Fruit fly (Drosophila melanogaster): ENCODE data around the gene CG8209.

CG8209 gene

DNA sequence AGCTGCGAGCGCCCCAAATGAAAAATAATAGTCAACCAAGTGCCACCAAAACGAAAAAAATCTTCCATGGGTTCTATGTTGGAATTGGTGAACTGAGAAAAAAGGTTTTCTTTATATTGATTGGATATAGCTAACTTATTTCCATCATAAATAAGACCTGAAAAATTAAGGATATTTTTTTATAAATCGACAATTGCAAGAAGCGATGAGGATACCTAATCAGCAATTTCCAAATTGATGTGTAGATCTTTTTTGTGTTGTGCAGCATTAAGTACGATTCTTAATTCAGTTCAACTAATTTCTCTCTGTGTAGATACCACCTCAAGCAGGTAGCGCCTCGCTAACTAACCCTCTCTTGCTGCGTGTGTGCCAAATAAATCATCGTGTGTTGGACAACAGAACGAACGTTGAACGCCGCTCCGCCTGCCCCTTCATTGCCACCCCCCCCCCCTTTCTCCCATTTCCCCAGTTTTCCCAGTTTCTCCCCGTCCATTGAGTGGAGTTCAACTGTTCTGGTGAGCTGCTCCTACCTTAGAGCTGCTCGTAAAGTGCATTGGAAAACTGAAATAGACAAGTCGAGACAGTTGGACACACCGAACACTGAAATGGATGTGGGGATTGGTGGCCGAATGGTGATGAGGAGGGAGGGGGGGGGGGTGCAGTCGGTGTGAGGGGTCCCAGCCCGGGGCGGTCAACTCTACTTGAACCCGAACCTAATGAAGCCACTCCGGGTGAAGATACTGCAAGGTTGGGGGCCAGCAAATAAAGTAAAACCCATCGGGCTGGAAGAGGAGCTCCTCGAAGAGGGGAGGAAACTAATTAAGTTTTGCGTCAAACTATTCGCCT, 12.8 kb downstream of the CG8209 start:
- peak; percentile 72 for TF ChIP-seq bcd (GFP tag; optimal IDR thresholded peaks at IDR 0.05)
- TF ChIP-seq CG6689 (GFP tag; IDR thresholded peaks at IDR 0.05) = peak; percentile 68
- peak; percentile 78 for TF ChIP-seq row (GFP tag; IDR thresholded peaks at IDR 0.05)
- no peak for TF ChIP-seq CG8944 (GFP tag; optimal IDR thresholded peaks at IDR 0.05)
- TF ChIP-seq CG31388 (GFP tag; optimal IDR thresholded peaks at IDR 0.05) = peak; percentile 11
- peak; percentile 84 for TF ChIP-seq CG17829 (tag; optimal IDR thresholded peaks at IDR 0.05)
- TF ChIP-seq Awh (GFP tag; IDR thresholded peaks at IDR 0.05) = peak; percentile 45; the same call in 1 of the 2 replicates
- TF ChIP-seq Dref (GFP tag; IDR thresholded peaks at IDR 0.05) = no peak
- TF ChIP-seq Doc2 (GFP tag; IDR thresholded peaks at IDR 0.05) = no peak
- TF ChIP-seq Mes4 (GFP tag; optimal IDR thresholded peaks at IDR 0.05) = no peak
- peak; percentile 26 for TF ChIP-seq NfI (GFP tag; optimal IDR thresholded peaks at IDR 0.05)
- peak; percentile 97 for TF ChIP-seq nmo (GFP tag; optimal IDR thresholded peaks at IDR 0.05)
- TF ChIP-seq yki (optimal IDR thresholded peaks at IDR 0.05) = no peak
- TF ChIP-seq CG6854 (GFP tag; optimal IDR thresholded peaks at IDR 0.05) = peak; percentile 27
- peak; percentile 87 for TF ChIP-seq zfh1 (GFP tag; IDR thresholded peaks at IDR 0.05)
- TF ChIP-seq CG4404 (GFP tag; IDR thresholded peaks at IDR 0.05) = peak; percentile 80
- no peak for TF ChIP-seq CkIIα-i1 (GFP tag; IDR thresholded peaks at IDR 0.05)
- no peak for TF ChIP-seq CG14667 (GFP tag; IDR thresholded peaks at IDR 0.05)
- peak; percentile 49 for TF ChIP-seq seq (GFP tag; IDR thresholded peaks at IDR 0.05)
- peak; percentile 80 for TF ChIP-seq CG10959 (GFP tag; IDR thresholded peaks at IDR 0.05)
- TF ChIP-seq Doc3 (GFP tag; IDR thresholded peaks at IDR 0.05; ENCODE audit: partially characterized antibody) = no peak
- peak; percentile 16 for TF ChIP-seq CG4707 (GFP tag; optimal IDR thresholded peaks at IDR 0.05)
- TF ChIP-seq CG11247 (GFP tag; IDR thresholded peaks at IDR 0.05) = no peak
- TF ChIP-seq sima (GFP tag; optimal IDR thresholded peaks at IDR 0.05) = no peak
- no peak for TF ChIP-seq CG12299 (tag; optimal IDR thresholded peaks at IDR 0.05)
- no peak for TF ChIP-seq BEAF-32 (GFP tag; optimal IDR thresholded peaks at IDR 0.05)
- no peak for TF ChIP-seq nom (GFP tag; optimal IDR thresholded peaks at IDR 0.05)
- no peak for TF ChIP-seq CG7745 (tag; optimal IDR thresholded peaks at IDR 0.05)
- TF ChIP-seq Ravus (GFP tag; IDR thresholded peaks at IDR 0.05) = no peak
- TF ChIP-seq br (optimal IDR thresholded peaks at IDR 0.05) = no peak
- TF ChIP-seq pfk (GFP tag; optimal IDR thresholded peaks at IDR 0.05) = no peak
- TF ChIP-seq CG9215 (GFP tag; IDR thresholded peaks at IDR 0.05) = no peak
- peak; percentile 79 for TF ChIP-seq ara (GFP tag; IDR thresholded peaks at IDR 0.05)
- peak; percentile 85 for TF ChIP-seq CG12391 (tag; optimal IDR thresholded peaks at IDR 0.05)
- TF ChIP-seq HLH4C (GFP tag; IDR thresholded peaks at IDR 0.05; ENCODE audit: partially characterized antibody) = no peak
- peak; percentile 69 for TF ChIP-seq D19A (tag; optimal IDR thresholded peaks at IDR 0.05)
- TF ChIP-seq CG14441 (GFP tag; IDR thresholded peaks at IDR 0.05) = peak; percentile 42; the same call in 1 of the 2 replicates
- no peak for TF ChIP-seq chinmo (GFP tag; IDR thresholded peaks at IDR 0.05; ENCODE audit: partially characterized antibody)
- peak; percentile 92 for TF ChIP-seq CG2712 (tag; optimal IDR thresholded peaks at IDR 0.05)
- TF ChIP-seq ac (GFP tag; optimal IDR thresholded peaks at IDR 0.05) = peak; percentile 53
- peak; percentile 9 for TF ChIP-seq caup (GFP tag; optimal IDR thresholded peaks at IDR 0.05; ENCODE audit: severe bottlenecking)
- no peak for TF ChIP-seq dati (GFP tag; IDR thresholded peaks at IDR 0.05)
- TF ChIP-seq Deaf1 (tag; optimal IDR thresholded peaks at IDR 0.05) = peak; percentile 29
- TF ChIP-seq CG11456 (GFP tag; IDR thresholded peaks at IDR 0.05) = no peak
- TF ChIP-seq CG30403 (GFP tag; optimal IDR thresholded peaks at IDR 0.05) = peak; percentile 67
- peak; percentile 74 for TF ChIP-seq Sox100B (GFP tag; optimal IDR thresholded peaks at IDR 0.05)
- peak; percentile 60 for TF ChIP-seq repo (GFP tag; optimal IDR thresholded peaks at IDR 0.05)
- peak; percentile 37; the same call in 1 of the 3 replicates for TF ChIP-seq jigr1 (GFP tag; IDR thresholded peaks at IDR 0.05)
- peak; percentile 27 for TF ChIP-seq BtbVII (GFP tag; optimal IDR thresholded peaks at IDR 0.05)
- TF ChIP-seq CG4282 (GFP tag; optimal IDR thresholded peaks at IDR 0.05) = no peak
